Fruit fly (Drosophila melanogaster) whole organism, embryonic: ENCODE results near the gene Shaw.

Experiments
- Awh ChIP-seq: fragments of 200-800 bp; sonication (Bioruptor generic); IDR thresholded peaks from 2 replicates; pipeline ENCODE4, ENCODE4 v1.3.6; 2022; ENCODE audit warnings: missing biosample characterization, missing genetic modification characterization
- CG12071 ChIP-seq: fragments of 200-800 bp; sonication (Bioruptor generic); optimal IDR thresholded peaks from 3 replicates; lab custom pipeline; 2018; ENCODE audit warnings: missing biosample characterization, mild to moderate bottlenecking, missing genetic modification characterization
- CG14441 ChIP-seq: fragments of 200-800 bp; sonication (Bioruptor generic); IDR thresholded peaks from 2 replicates; pipeline ENCODE4 v1.3.6; 2022; ENCODE audit warnings: missing biosample characterization, missing genetic modification characterization
- CG14667 ChIP-seq: fragments of 200-800 bp; sonication (Bioruptor generic); IDR thresholded peaks from 2 replicates; pipeline ENCODE4 v1.3.6; 2022; ENCODE audit warnings: missing biosample characterization, missing genetic modification characterization
- CG14860 ChIP-seq: fragments of 200-800 bp; sonication (Bioruptor generic); IDR thresholded peaks from 3 replicates; pipeline ENCODE4 v1.3.6; 2022; ENCODE audit warnings: missing biosample characterization, missing genetic modification characterization; ENCODE audit not compliant: partially characterized antibody
- CG16863 ChIP-seq: fragments of 200-800 bp; sonication (Bioruptor generic); optimal IDR thresholded peaks from 3 replicates; lab custom pipeline; 2016; ENCODE audit warnings: missing biosample characterization, missing genetic modification characterization
- CG17361 ChIP-seq: fragments of 200-800 bp; sonication (Bioruptor generic); IDR thresholded peaks from 3 replicates; pipeline ENCODE4 v1.3.6; 2022; ENCODE audit warnings: missing biosample characterization, missing genetic modification characterization
- CG18476 ChIP-seq: fragments of 200-800 bp; sonication (Bioruptor generic); optimal IDR thresholded peaks from 2 replicates; lab custom pipeline; 2016; ENCODE audit warnings: missing biosample characterization, mild to moderate bottlenecking, missing genetic modification characterization
- CG18599 ChIP-seq: fragments of 200-800 bp; sonication (Bioruptor generic); optimal IDR thresholded peaks from 3 replicates; lab custom pipeline; 2017; ENCODE audit warnings: missing biosample characterization, missing genetic modification characterization, mild to moderate bottlenecking, moderate library complexity, missing genetic modification reagents
- CG2678 ChIP-seq: fragments of 200-800 bp; sonication (Bioruptor generic); optimal IDR thresholded peaks from 3 replicates; lab custom pipeline; 2019; ENCODE audit warnings: missing biosample characterization, mild to moderate bottlenecking, missing genetic modification characterization, moderate library complexity
- CG30403 ChIP-seq: fragments of 200-800 bp; sonication (Bioruptor generic); optimal IDR thresholded peaks from 3 replicates; lab custom pipeline; 2016; ENCODE audit warnings: missing biosample characterization, missing genetic modification characterization
- CG31441 ChIP-seq: fragments of 200-800 bp; sonication (Bioruptor generic); IDR thresholded peaks from 2 replicates; pipeline ENCODE4 v1.3.6; 2022; ENCODE audit warnings: missing biosample characterization, missing genetic modification characterization
- CG3838 ChIP-seq: fragments of 200-800 bp; sonication (Bioruptor generic); optimal IDR thresholded peaks from 3 replicates; lab custom pipeline; 2016; ENCODE audit warnings: missing biosample characterization, missing genetic modification characterization
- CG4617 ChIP-seq: fragments of 200-800 bp; sonication (Bioruptor generic); optimal IDR thresholded peaks from 3 replicates; lab custom pipeline; 2016; ENCODE audit warnings: missing biosample characterization, missing genetic modification characterization, borderline replicate concordance
- CG6175 ChIP-seq: fragments of 200-800 bp; sonication (Bioruptor generic); IDR thresholded peaks from 3 replicates; pipeline ENCODE4 v1.3.6; 2022; ENCODE audit warnings: missing biosample characterization, missing genetic modification characterization
- CG6254 ChIP-seq: fragments of 200-800 bp; sonication (Bioruptor generic); optimal IDR thresholded peaks from 3 replicates; lab custom pipeline; 2017; ENCODE audit warnings: mild to moderate bottlenecking, missing biosample characterization, missing genetic modification reagents, missing genetic modification characterization
- CG6654 ChIP-seq: fragments of 200-800 bp; sonication (Bioruptor generic); optimal IDR thresholded peaks from 2 replicates; lab custom pipeline; 2017; ENCODE audit warnings: missing biosample characterization, mild to moderate bottlenecking, missing genetic modification characterization
- CG7745 ChIP-seq: fragments of 200-800 bp; sonication (Bioruptor generic); optimal IDR thresholded peaks from 2 replicates; lab custom pipeline; 2018; ENCODE audit warnings: missing biosample characterization, mild to moderate bottlenecking, missing genetic modification characterization, moderate library complexity
- Deaf1 ChIP-seq: fragments of 200-800 bp; optimal IDR thresholded peaks from 3 replicates; lab custom pipeline; 2019; ENCODE audit warnings: missing biosample characterization, mild to moderate bottlenecking, missing genetic modification characterization, moderate library complexity
- Dfd ChIP-seq, 2 experiments: fragments of >200 bp; optimal IDR thresholded peaks; 2 replicates each; lab custom pipeline; 2017; ENCODE audit warnings: missing biosample characterization in 2 of 2, missing genetic modification characterization in 2 of 2
- Fer2 ChIP-seq: fragments of 200-800 bp; sonication (Bioruptor generic); optimal IDR thresholded peaks from 2 replicates; lab custom pipeline; 2018; ENCODE audit warnings: missing biosample characterization, mild to moderate bottlenecking, missing genetic modification characterization, moderate library complexity
- HLH4C ChIP-seq: fragments of 200-800 bp; sonication (Bioruptor generic); IDR thresholded peaks from 3 replicates; pipeline ENCODE4 v1.3.6; 2022; ENCODE audit warnings: missing biosample characterization, missing genetic modification characterization; ENCODE audit not compliant: partially characterized antibody
- Hmx ChIP-seq: fragments of 200-800 bp; sonication (Bioruptor generic); optimal IDR thresholded peaks from 2 replicates; lab custom pipeline; 2016; ENCODE audit warnings: missing biosample characterization, missing genetic modification characterization
- Myb ChIP-seq: fragments of 200-800 bp; sonication (Bioruptor generic); optimal IDR thresholded peaks from 2 replicates; lab custom pipeline; 2016; ENCODE audit warnings: missing biosample characterization, missing genetic modification characterization
- NC2α ChIP-seq: fragments of 200-800 bp; sonication (Bioruptor generic); optimal IDR thresholded peaks from 2 replicates; lab custom pipeline; 2016; ENCODE audit warnings: missing biosample characterization, missing genetic modification characterization
- NK7.1 ChIP-seq: fragments of 200-800 bp; sonication (Bioruptor generic); optimal IDR thresholded peaks from 3 replicates; lab custom pipeline; 2016; ENCODE audit warnings: missing biosample characterization, missing genetic modification characterization
- Oli ChIP-seq: fragments of 200-800 bp; sonication (Bioruptor generic); optimal IDR thresholded peaks from 2 replicates; lab custom pipeline; 2018; ENCODE audit warnings: missing biosample characterization, mild to moderate bottlenecking, missing genetic modification characterization, moderate library complexity
- Side ChIP-seq: fragments of 200-800 bp; sonication (Bioruptor generic); optimal IDR thresholded peaks from 2 replicates; lab custom pipeline; 2016; ENCODE audit warnings: missing biosample characterization, missing genetic modification characterization
- Sox100B ChIP-seq: fragments of 200-800 bp; sonication (Bioruptor generic); optimal IDR thresholded peaks from 3 replicates; lab custom pipeline; 2018; ENCODE audit warnings: missing biosample characterization, mild to moderate bottlenecking, missing genetic modification characterization
- bsh ChIP-seq, 2 experiments: fragments of 200-800 bp; sonication (Bioruptor generic); optimal IDR thresholded peaks; 2 replicates each; lab custom pipeline; 2017 to 2018; ENCODE audit warnings: mild to moderate bottlenecking in 2 of 2, missing biosample characterization in 2 of 2, missing genetic modification characterization in 2 of 2, moderate library complexity in 1 of 2
- caup ChIP-seq: fragments of 200-800 bp; sonication (Bioruptor generic); optimal IDR thresholded peaks from 3 replicates; lab custom pipeline; 2017; ENCODE audit warnings: missing biosample characterization, mild to moderate bottlenecking, missing genetic modification characterization, moderate library complexity; ENCODE audit not compliant: severe bottlenecking
- dmrt11E ChIP-seq: fragments of 200-800 bp; sonication (Bioruptor generic); optimal IDR thresholded peaks from 3 replicates; lab custom pipeline; 2018; ENCODE audit warnings: missing biosample characterization, mild to moderate bottlenecking, missing genetic modification characterization, moderate library complexity
- gro ChIP-seq: fragments of 200-800 bp; sonication (Bioruptor generic); optimal IDR thresholded peaks from 2 replicates; lab custom pipeline; 2016; ENCODE audit warnings: missing biosample characterization, missing genetic modification characterization
- gsb ChIP-seq: fragments of 200-800 bp; sonication (Bioruptor generic); IDR thresholded peaks from 2 replicates; pipeline ENCODE4 v1.3.6; 2022; ENCODE audit warnings: missing biosample characterization, missing genetic modification characterization
- hbn ChIP-seq: fragments of 200-800 bp; sonication (Bioruptor generic); IDR thresholded peaks from 2 replicates; pipeline ENCODE4 v1.3.6; 2022; ENCODE audit warnings: missing biosample characterization, missing genetic modification characterization; ENCODE audit not compliant: partially characterized antibody
- ind ChIP-seq: fragments of 200-800 bp; sonication (Bioruptor generic); optimal IDR thresholded peaks from 3 replicates; lab custom pipeline; 2016; ENCODE audit warnings: missing biosample characterization, missing genetic modification characterization
- maf-S ChIP-seq: fragments of 200-800 bp; sonication (Bioruptor generic); optimal IDR thresholded peaks from 2 replicates; lab custom pipeline; 2016; ENCODE audit warnings: missing biosample characterization, missing genetic modification characterization
- mam ChIP-seq: fragments of 200-800 bp; sonication (Bioruptor generic); optimal IDR thresholded peaks from 3 replicates; lab custom pipeline; 2016; ENCODE audit warnings: missing biosample characterization, missing genetic modification characterization
- mld ChIP-seq: fragments of 200-800 bp; sonication (Bioruptor generic); IDR thresholded peaks from 3 replicates; pipeline ENCODE4 v1.3.6; 2022; ENCODE audit warnings: missing biosample characterization, missing genetic modification characterization; ENCODE audit not compliant: partially characterized antibody
- onecut ChIP-seq: fragments of 200-800 bp; sonication (Bioruptor generic); IDR thresholded peaks from 2 replicates; pipeline ENCODE4 v1.3.6; 2022; ENCODE audit warnings: missing biosample characterization, missing genetic modification characterization
- pan ChIP-seq, 4 experiments: fragments of >200 bp in 3 of 4; fragments of 200-800 bp in 1 of 4; sonication (Bioruptor generic) in 1 of 4; optimal IDR thresholded peaks in 3 of 4; IDR thresholded peaks in 1 of 4; 2 replicates each; pipeline versions ENCODE4 v1.3.6 to Lab custom; 2017 to 2022; ENCODE audit warnings: missing biosample characterization in 2 of 4, missing genetic modification characterization in 2 of 4, mixed read lengths in 1 of 4
- pb ChIP-seq: fragments of 200-800 bp; sonication (Bioruptor generic); optimal IDR thresholded peaks from 3 replicates; lab custom pipeline; 2016; ENCODE audit warnings: missing biosample characterization, missing genetic modification characterization
- pum ChIP-seq: fragments of 200-800 bp; sonication (Bioruptor generic); optimal IDR thresholded peaks from 2 replicates; lab custom pipeline; 2016; ENCODE audit warnings: missing biosample characterization, missing genetic modification characterization
- sima ChIP-seq: fragments of 200-800 bp; sonication (Bioruptor generic); optimal IDR thresholded peaks from 2 replicates; lab custom pipeline; 2016; ENCODE audit warnings: missing biosample characterization, missing genetic modification characterization
- stwl ChIP-seq: fragments of 200-800 bp; sonication (Bioruptor generic); optimal IDR thresholded peaks from 3 replicates; lab custom pipeline; 2018; ENCODE audit warnings: missing biosample characterization, mild to moderate bottlenecking, missing genetic modification characterization, moderate library complexity
- tio ChIP-seq: fragments of 200-800 bp; sonication (Bioruptor generic); optimal IDR thresholded peaks from 2 replicates; lab custom pipeline; 2017; ENCODE audit warnings: missing biosample characterization, missing genetic modification characterization, inconsistent platforms
- trem ChIP-seq: fragments of 200-800 bp; optimal IDR thresholded peaks from 3 replicates; lab custom pipeline; 2019; ENCODE audit warnings: missing biosample characterization, mild to moderate bottlenecking, missing genetic modification characterization, moderate library complexity
- wdn ChIP-seq: fragments of 200-800 bp; sonication (Bioruptor generic); IDR thresholded peaks from 2 replicates; pipeline ENCODE4 v1.3.6; 2022; ENCODE audit warnings: missing biosample characterization, missing genetic modification characterization
- zen ChIP-seq: fragments of 200-800 bp; sonication (Bioruptor generic); optimal IDR thresholded peaks from 3 replicates; lab custom pipeline; 2018; ENCODE audit warnings: missing biosample characterization, mild to moderate bottlenecking, missing genetic modification characterization, moderate library complexity

Shaw gene

DNA sequence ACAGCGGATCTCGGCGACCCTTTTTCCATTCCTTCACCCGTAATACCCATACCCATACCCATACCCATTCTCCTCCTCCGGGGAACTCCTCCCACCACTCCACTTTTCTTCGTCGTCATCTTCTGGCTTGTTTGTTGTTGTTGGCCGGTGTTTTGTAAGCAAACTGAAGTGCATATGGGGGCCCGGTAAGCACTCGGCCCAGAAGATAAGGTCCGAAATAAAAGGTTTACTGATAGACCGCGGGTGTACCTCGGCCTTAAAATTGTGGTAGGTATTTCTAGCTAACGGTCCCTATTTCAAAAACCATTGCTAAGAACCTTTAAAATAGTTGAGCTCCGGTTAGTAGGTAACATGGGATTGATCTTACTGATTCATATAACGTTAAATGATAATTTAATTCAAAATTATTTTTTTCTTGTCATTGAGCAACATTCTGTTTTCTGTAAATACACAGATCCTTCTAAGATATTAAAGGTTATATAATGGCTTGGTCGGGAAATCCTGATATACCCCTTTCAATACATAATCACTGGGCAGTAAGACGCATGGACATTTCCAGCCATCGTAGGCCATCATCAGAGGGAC is 57.9 kb downstream of the Shaw start (continued):
- TF ChIP-seq Fer2 (tag; lab: Kevin White, UChicago), result no peak
- no peak for TF ChIP-seq CG4617 (GFP tag; lab: Kevin White, UChicago)
- no peak for TF ChIP-seq CG14441
- no peak for TF ChIP-seq CG6654
- no peak for TF ChIP-seq Hmx (GFP tag; lab: Kevin White, UChicago)
- TF ChIP-seq CG3838 (GFP tag; lab: Kevin White, UChicago), result no peak
- no peak for TF ChIP-seq sima (GFP tag; lab: Kevin White, UChicago)
- peak; percentile 18 for TF ChIP-seq Sox100B (GFP tag; lab: Kevin White, UChicago)
- no peak for TF ChIP-seq CG14860 (GFP tag; lab: Robert Waterston, UW)
- peak; percentile 56 for TF ChIP-seq CG2678 (tag; lab: Kevin White, UChicago)
- TF ChIP-seq gsb (GFP tag; lab: Robert Waterston, UW), result no peak
- peak; percentile 52 for TF ChIP-seq CG16863 (GFP tag; lab: Kevin White, UChicago)
- TF ChIP-seq trem (tag; lab: Kevin White, UChicago), result peak; percentile 16
- TF ChIP-seq pb (GFP tag; lab: Kevin White, UChicago), result no peak
- TF ChIP-seq maf-S (GFP tag; lab: Kevin White, UChicago), result no peak
- TF ChIP-seq CG14667 (GFP tag; lab: Robert Waterston, UW), result peak; percentile 40
- no peak for TF ChIP-seq CG18599 (GFP tag; lab: Kevin White, UChicago)
- TF ChIP-seq mam (GFP tag; lab: Kevin White, UChicago), result peak; percentile 4
- no peak for TF ChIP-seq gro (GFP tag; lab: Kevin White, UChicago)
- TF ChIP-seq Side, result no peak
- TF ChIP-seq Awh (GFP tag; lab: Robert Waterston, UW), result no peak
- peak; percentile 39 for TF ChIP-seq pum (GFP tag; lab: Kevin White, UChicago)
- peak; percentile 65 for TF ChIP-seq tio (GFP tag; lab: Kevin White, UChicago)
- TF ChIP-seq wdn, result no peak
- TF ChIP-seq Deaf1 (tag; lab: Kevin White, UChicago), result no peak
- TF ChIP-seq CG30403 (GFP tag; lab: Kevin White, UChicago), result peak; percentile 33
- peak; percentile 9 for TF ChIP-seq ind
- TF ChIP-seq Oli (tag; lab: Kevin White, UChicago), result peak; percentile 41
- TF ChIP-seq hbn (GFP tag; lab: Robert Waterston, UW), result no peak
- no peak for TF ChIP-seq HLH4C
- peak; percentile 29 for TF ChIP-seq CG6254 (GFP tag; lab: Kevin White, UChicago)
- TF ChIP-seq NC2α (GFP tag; lab: Kevin White, UChicago), result no peak
- TF ChIP-seq bsh (GFP tag; optimal IDR thresholded peaks at IDR 0.05; lab: Kevin White, UChicago), result peak in 1 of 2 experiments; percentile 5
- no peak for TF ChIP-seq Dfd (GFP tag; optimal IDR thresholded peaks at IDR 0.05; lab: Kevin White, UChicago)
- TF ChIP-seq zen (tag; lab: Kevin White, UChicago), result peak; percentile 17
- no peak for TF ChIP-seq Myb (GFP tag; lab: Kevin White, UChicago)
- TF ChIP-seq mld (GFP tag; lab: Robert Waterston, UW), result no peak
- TF ChIP-seq CG31441 (GFP tag; lab: Robert Waterston, UW), result no peak
- TF ChIP-seq CG12071 (GFP tag; lab: Kevin White, UChicago), result no peak
- peak; percentile 78 for TF ChIP-seq dmrt11E (tag; lab: Kevin White, UChicago)
- peak; percentile 13; the same call in 1 of the 3 replicates for TF ChIP-seq CG17361
- TF ChIP-seq caup, result no peak
- TF ChIP-seq stwl, result no peak
- TF ChIP-seq NK7.1 (GFP tag; lab: Kevin White, UChicago), result no peak
- TF ChIP-seq onecut, result no peak
- TF ChIP-seq pan (optimal IDR thresholded peaks at IDR 0.05; lab: Kevin White, UChicago), result peak in 1 of 2 experiments; percentile 76
- peak in 1 of 2 experiments; percentile 33 for TF ChIP-seq pan (GFP tag; optimal IDR thresholded peaks at IDR 0.05 in 1 of 2, IDR thresholded peaks at IDR 0.05 in 1 of 2)
- TF ChIP-seq CG6175, result no peak
- TF ChIP-seq CG18476 (GFP tag; lab: Kevin White, UChicago), result peak; percentile 25
- TF ChIP-seq CG7745 (tag; lab: Kevin White, UChicago), result no peak
